Fruit fly (Drosophila melanogaster) whole organism, embryonic: ENCODE results near the gene BomBc3.

ENCODE experiments used
- Adf1 ChIP-seq: fragments of 200-800 bp; sonication (Bioruptor generic); IDR thresholded peaks from 2 replicates; pipeline ENCODE4 v1.3.6; 2022; ENCODE audit warnings: missing biosample characterization, missing genetic modification characterization
- Aef1 ChIP-seq: fragments of 200-800 bp; sonication (Bioruptor generic); IDR thresholded peaks from 3 replicates; pipeline ENCODE4 v1.3.6; 2022; ENCODE audit warnings: missing biosample characterization, missing genetic modification characterization
- Awh ChIP-seq: fragments of 200-800 bp; sonication (Bioruptor generic); IDR thresholded peaks from 2 replicates; pipeline ENCODE4, ENCODE4 v1.3.6; 2022; ENCODE audit warnings: missing biosample characterization, missing genetic modification characterization
- Blimp-1 ChIP-seq: fragments of 200-800 bp; sonication (Bioruptor generic); optimal IDR thresholded peaks from 3 replicates; lab custom pipeline; 2018; ENCODE audit warnings: missing biosample characterization, missing genetic modification characterization, mild to moderate bottlenecking, moderate library complexity, missing genetic modification reagents
- CG11085 ChIP-seq: fragments of 200-800 bp; sonication (Bioruptor generic); IDR thresholded peaks from 2 replicates; pipeline ENCODE4 v1.3.6; 2022; ENCODE audit warnings: missing biosample characterization, missing genetic modification characterization
- CG11093 ChIP-seq: fragments of 200-800 bp; sonication (Bioruptor generic); IDR thresholded peaks from 3 replicates; pipeline ENCODE4 v1.3.6; 2022; ENCODE audit warnings: missing biosample characterization, missing genetic modification characterization
- CG11398 ChIP-seq: fragments of 200-800 bp; sonication (Bioruptor generic); optimal IDR thresholded peaks from 2 replicates; lab custom pipeline; 2016; ENCODE audit warnings: missing biosample characterization, missing genetic modification characterization
- CG11504 ChIP-seq: fragments of 200-800 bp; sonication (Bioruptor generic); optimal IDR thresholded peaks from 3 replicates; lab custom pipeline; 2019; ENCODE audit warnings: missing biosample characterization, mild to moderate bottlenecking, missing genetic modification characterization, moderate library complexity
- CG11560 ChIP-seq: fragments of 200-800 bp; sonication (Bioruptor generic); IDR thresholded peaks from 3 replicates; pipeline ENCODE4 v1.3.6; 2022; ENCODE audit warnings: missing biosample characterization, missing genetic modification characterization
- CG12104 ChIP-seq: fragments of 200-800 bp; sonication (Bioruptor generic); optimal IDR thresholded peaks from 3 replicates; lab custom pipeline; 2016; ENCODE audit warnings: missing biosample characterization, missing genetic modification characterization
- CG12155 ChIP-seq: fragments of 200-800 bp; sonication (Bioruptor generic); optimal IDR thresholded peaks from 3 replicates; lab custom pipeline; 2016; ENCODE audit warnings: missing biosample characterization, missing genetic modification characterization
- CG13424 ChIP-seq: fragments of 200-800 bp; sonication (Bioruptor generic); optimal IDR thresholded peaks from 2 replicates; lab custom pipeline; 2019; ENCODE audit warnings: missing biosample characterization, mild to moderate bottlenecking, missing genetic modification characterization, moderate library complexity
- CG14710 ChIP-seq: fragments of 200-800 bp; sonication (Bioruptor generic); optimal IDR thresholded peaks from 3 replicates; lab custom pipeline; 2019; ENCODE audit warnings: missing biosample characterization, mild to moderate bottlenecking, missing genetic modification characterization, moderate library complexity
- CG15269 ChIP-seq: fragments of 200-800 bp; sonication (Bioruptor generic); optimal IDR thresholded peaks from 2 replicates; lab custom pipeline; 2018; ENCODE audit warnings: missing biosample characterization, mild to moderate bottlenecking, missing genetic modification characterization, moderate library complexity
- CG15479 ChIP-seq: fragments of 200-800 bp; sonication (Bioruptor generic); optimal IDR thresholded peaks from 3 replicates; lab custom pipeline; 2019; ENCODE audit warnings: missing biosample characterization, mild to moderate bottlenecking, missing genetic modification characterization, moderate library complexity
- CG16813 ChIP-seq: fragments of 200-800 bp; sonication (Bioruptor generic); IDR thresholded peaks from 3 replicates; pipeline ENCODE4 v1.3.6; 2022; ENCODE audit warnings: missing biosample characterization, missing genetic modification characterization; ENCODE audit not compliant: partially characterized antibody
- CG1792 ChIP-seq: fragments of 200-800 bp; sonication (Bioruptor generic); optimal IDR thresholded peaks from 2 replicates; lab custom pipeline; 2016; ENCODE audit warnings: missing biosample characterization, missing genetic modification characterization
- CG32772 ChIP-seq: fragments of 200-800 bp; sonication (Bioruptor generic); IDR thresholded peaks from 2 replicates; pipeline ENCODE4 v1.3.6; 2022; ENCODE audit warnings: missing biosample characterization, missing genetic modification characterization
- CG34224 ChIP-seq: fragments of 200-800 bp; sonication (Bioruptor generic); IDR thresholded peaks from 3 replicates; pipeline ENCODE4 v1.3.6; 2022; ENCODE audit warnings: missing biosample characterization, missing genetic modification characterization; ENCODE audit not compliant: partially characterized antibody
- CG6689 ChIP-seq: fragments of 200-800 bp; sonication (Bioruptor generic); IDR thresholded peaks from 2 replicates; pipeline ENCODE4 v1.3.6; 2022; ENCODE audit warnings: missing biosample characterization, missing genetic modification characterization
- CG7372 ChIP-seq: fragments of 200-800 bp; sonication (Bioruptor generic); IDR thresholded peaks from 2 replicates; pipeline ENCODE4 v1.3.6; 2022; ENCODE audit warnings: missing biosample characterization, missing genetic modification characterization
- CG8359 ChIP-seq: fragments of 200-800 bp; sonication (Bioruptor generic); optimal IDR thresholded peaks from 2 replicates; lab custom pipeline; 2017; ENCODE audit warnings: missing biosample characterization, mild to moderate bottlenecking, missing genetic modification characterization, borderline replicate concordance
- CkIIα-i1 ChIP-seq: fragments of 200-800 bp; sonication (Bioruptor generic); IDR thresholded peaks from 2 replicates; pipeline ENCODE4 v1.3.6; 2022; ENCODE audit warnings: missing biosample characterization, missing genetic modification characterization
- CoRest ChIP-seq: fragments of 200-800 bp; sonication (Bioruptor generic); optimal IDR thresholded peaks from 3 replicates; lab custom pipeline; 2018; ENCODE audit warnings: missing biosample characterization, mild to moderate bottlenecking, missing genetic modification characterization, moderate library complexity
- Deaf1 ChIP-seq: fragments of 200-800 bp; optimal IDR thresholded peaks from 3 replicates; lab custom pipeline; 2019; ENCODE audit warnings: missing biosample characterization, mild to moderate bottlenecking, missing genetic modification characterization, moderate library complexity
- Dek ChIP-seq: fragments of 200-800 bp; sonication (Bioruptor generic); optimal IDR thresholded peaks from 3 replicates; lab custom pipeline; 2019; ENCODE audit warnings: missing biosample characterization, mild to moderate bottlenecking, missing genetic modification characterization, moderate library complexity
- Dfd ChIP-seq, 2 experiments: fragments of >200 bp; optimal IDR thresholded peaks; 2 replicates each; lab custom pipeline; 2017; ENCODE audit warnings: missing biosample characterization in 2 of 2, missing genetic modification characterization in 2 of 2
- Eip74EF ChIP-seq, 2 experiments: fragments of 200-800 bp in 1 of 2; fragments of >200 bp in 1 of 2; sonication (Bioruptor generic) in 1 of 2; optimal IDR thresholded peaks; 2 replicates each; lab custom pipeline; 2017 to 2019; ENCODE audit warnings: missing biosample characterization in 2 of 2, missing genetic modification characterization in 2 of 2, mild to moderate bottlenecking in 1 of 2, moderate library complexity in 1 of 2
- HLH54F ChIP-seq: fragments of 200-800 bp; sonication (Bioruptor generic); optimal IDR thresholded peaks from 3 replicates; lab custom pipeline; 2016; ENCODE audit warnings: missing biosample characterization, missing genetic modification characterization
- Hr51 ChIP-seq, 2 experiments: fragments of 200-800 bp; sonication (Bioruptor generic); optimal IDR thresholded peaks; 2 replicates in 1 of 2; 3 replicates in 1 of 2; lab custom pipeline; 2016 to 2018; ENCODE audit warnings: missing biosample characterization in 2 of 2, missing genetic modification characterization in 2 of 2, mild to moderate bottlenecking in 1 of 2, moderate library complexity in 1 of 2
- Lpt ChIP-seq: fragments of >200 bp; optimal IDR thresholded peaks from 2 replicates; lab custom pipeline; 2018; ENCODE audit warnings: missing biosample characterization, missing genetic modification characterization
- Mrtf ChIP-seq: fragments of 200-800 bp; sonication (Bioruptor generic); IDR thresholded peaks from 3 replicates; pipeline ENCODE4 v1.3.6; 2022; ENCODE audit warnings: missing biosample characterization, missing genetic modification characterization
- NC2β ChIP-seq: fragments of 200-800 bp; sonication (Bioruptor generic); optimal IDR thresholded peaks from 2 replicates; lab custom pipeline; 2016; ENCODE audit warnings: missing biosample characterization, missing genetic modification characterization
- NFAT ChIP-seq: fragments of 200-800 bp; sonication (Bioruptor generic); IDR thresholded peaks from 2 replicates; pipeline ENCODE4 v1.3.6; 2022; ENCODE audit warnings: missing biosample characterization, missing genetic modification characterization
- Nf-YB ChIP-seq: fragments of 200-800 bp; sonication (Bioruptor generic); optimal IDR thresholded peaks from 3 replicates; lab custom pipeline; 2019; ENCODE audit warnings: missing biosample characterization, mild to moderate bottlenecking, missing genetic modification characterization, moderate library complexity
- Rfx ChIP-seq: fragments of 200-800 bp; sonication (Bioruptor generic); IDR thresholded peaks from 2 replicates; pipeline ENCODE4 v1.3.6; 2022; ENCODE audit warnings: missing biosample characterization, missing genetic modification characterization
- Side ChIP-seq: fragments of 200-800 bp; sonication (Bioruptor generic); optimal IDR thresholded peaks from 2 replicates; lab custom pipeline; 2016; ENCODE audit warnings: missing biosample characterization, missing genetic modification characterization
- Tbp ChIP-seq: fragments of >200 bp; optimal IDR thresholded peaks from 2 replicates; lab custom pipeline; 2018; ENCODE audit warnings: missing biosample characterization, missing genetic modification characterization
- Usf ChIP-seq: fragments of 200-800 bp; sonication (Bioruptor generic); optimal IDR thresholded peaks from 2 replicates; lab custom pipeline; 2017; ENCODE audit warnings: missing genotype, missing biosample characterization, missing genetic modification characterization
- ap ChIP-seq: fragments of 200-800 bp; sonication (Bioruptor generic); IDR thresholded peaks from 2 replicates; pipeline ENCODE4 v1.3.6; 2022; ENCODE audit warnings: missing biosample characterization, missing genetic modification characterization
- bbx ChIP-seq: fragments of 200-800 bp; sonication (Bioruptor generic); IDR thresholded peaks from 2 replicates; pipeline ENCODE4 v1.3.6; 2022; ENCODE audit warnings: missing biosample characterization, missing genetic modification characterization; ENCODE audit not compliant: partially characterized antibody
- cas ChIP-seq: fragments of 200-800 bp; sonication (Bioruptor generic); IDR thresholded peaks from 2 replicates; pipeline ENCODE4 v1.3.6; 2022; ENCODE audit warnings: missing biosample characterization, missing genetic modification characterization
- dmrt99B ChIP-seq: fragments of 200-800 bp; sonication (Bioruptor generic); optimal IDR thresholded peaks from 2 replicates; lab custom pipeline; 2018; ENCODE audit warnings: missing biosample characterization, mild to moderate bottlenecking, missing genetic modification characterization, moderate library complexity
- gem ChIP-seq: fragments of 200-800 bp; sonication (Bioruptor generic); optimal IDR thresholded peaks from 2 replicates; lab custom pipeline; 2019; ENCODE audit warnings: missing biosample characterization, mild to moderate bottlenecking, missing genetic modification characterization, moderate library complexity
- grn ChIP-seq: fragments of 200-800 bp; sonication (Bioruptor generic); optimal IDR thresholded peaks from 3 replicates; lab custom pipeline; 2017; ENCODE audit warnings: missing biosample characterization, missing genetic modification characterization
- inv ChIP-seq: fragments of 200-800 bp; sonication (Bioruptor generic); IDR thresholded peaks from 2 replicates; pipeline ENCODE4 v1.3.6; 2022; ENCODE audit warnings: missing biosample characterization, missing genetic modification characterization; ENCODE audit not compliant: partially characterized antibody
- mld ChIP-seq: fragments of 200-800 bp; sonication (Bioruptor generic); IDR thresholded peaks from 3 replicates; pipeline ENCODE4 v1.3.6; 2022; ENCODE audit warnings: missing biosample characterization, missing genetic modification characterization; ENCODE audit not compliant: partially characterized antibody
- salm ChIP-seq: fragments of 200-800 bp; sonication (Bioruptor generic); optimal IDR thresholded peaks from 2 replicates; lab custom pipeline; 2018; ENCODE audit warnings: missing biosample characterization, mild to moderate bottlenecking, missing genetic modification characterization
- seq ChIP-seq: fragments of 200-800 bp; sonication (Bioruptor generic); IDR thresholded peaks from 2 replicates; pipeline ENCODE4 v1.3.6; 2022; ENCODE audit warnings: missing biosample characterization, missing genetic modification characterization
- so ChIP-seq: fragments of 200-800 bp; sonication (Bioruptor generic); IDR thresholded peaks from 3 replicates; pipeline ENCODE4 v1.3.6; 2022; ENCODE audit warnings: missing biosample characterization, missing genetic modification characterization
- tx ChIP-seq: fragments of 200-800 bp; sonication (Bioruptor generic); optimal IDR thresholded peaks from 2 replicates; lab custom pipeline; 2016; ENCODE audit warnings: missing biosample characterization, missing genetic modification characterization
- wdn ChIP-seq: fragments of 200-800 bp; sonication (Bioruptor generic); IDR thresholded peaks from 2 replicates; pipeline ENCODE4 v1.3.6; 2022; ENCODE audit warnings: missing biosample characterization, missing genetic modification characterization

Gene BomBc3

DNA sequence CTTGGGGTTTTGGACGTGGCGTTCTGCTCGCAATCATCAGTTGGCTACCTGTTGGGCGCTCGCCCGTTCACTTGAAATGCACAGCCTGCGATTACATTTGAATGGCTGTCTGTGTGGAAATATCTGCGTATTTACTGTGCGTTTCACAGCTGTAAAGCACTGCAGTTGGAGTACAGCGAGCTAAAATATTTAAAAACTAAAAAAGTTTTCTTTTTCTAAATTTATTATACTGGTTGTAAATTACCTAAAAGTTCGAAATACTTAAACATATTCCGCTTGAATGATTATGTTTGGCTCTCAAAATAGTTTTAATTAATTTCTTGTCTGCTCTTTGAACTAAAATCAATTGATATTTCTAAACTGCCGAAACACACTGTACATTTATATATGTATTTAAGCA lies 40.6 kb upstream of the BomBc3 start (continued):
- TF ChIP-seq ap (GFP tag; lab: Robert Waterston, UW) = 0 out of 2 replicates have a peak, but pooled peaks have one; percentile 4
- 0 out of 2 replicates have a peak, but pooled peaks have one; percentile 6 for TF ChIP-seq CG6689 (GFP tag; lab: Robert Waterston, UW)
- no peak for TF ChIP-seq so (GFP tag; lab: Robert Waterston, UW)
- no peak for TF ChIP-seq Mrtf (GFP tag; lab: Robert Waterston, UW)
- no peak for TF ChIP-seq CG8359 (GFP tag; lab: Kevin White, UChicago)
- TF ChIP-seq Aef1 (GFP tag; lab: Robert Waterston, UW) = no peak
- no peak for TF ChIP-seq inv (GFP tag; lab: Robert Waterston, UW)
- TF ChIP-seq dmrt99B (tag; lab: Kevin White, UChicago) = peak; percentile 32
- TF ChIP-seq mld (GFP tag; lab: Robert Waterston, UW) = no peak
- no peak for TF ChIP-seq CG32772
- no peak for TF ChIP-seq Nf-YB (GFP tag; lab: Kevin White, UChicago)
- no peak for TF ChIP-seq CG15479 (GFP tag; lab: Kevin White, UChicago)
- no peak for TF ChIP-seq salm (tag; lab: Kevin White, UChicago)
- peak; percentile 25 for TF ChIP-seq CG15269
- TF ChIP-seq bbx = no peak
- no peak for TF ChIP-seq CG11398
- no peak for TF ChIP-seq Deaf1 (tag; lab: Kevin White, UChicago)
- TF ChIP-seq Side (GFP tag; lab: Kevin White, UChicago) = no peak
- TF ChIP-seq CG11093 (GFP tag; lab: Robert Waterston, UW) = no peak
- no peak for TF ChIP-seq seq
- TF ChIP-seq CG14710 = no peak
- TF ChIP-seq CG12104 = no peak
- no peak for TF ChIP-seq CG12155 (GFP tag; lab: Kevin White, UChicago)
- no peak for TF ChIP-seq Blimp-1 (GFP tag; lab: Kevin White, UChicago)
- no peak for TF ChIP-seq Eip74EF (GFP tag; optimal IDR thresholded peaks at IDR 0.05; lab: Kevin White, UChicago)
- TF ChIP-seq CG13424 = no peak
- TF ChIP-seq Dfd (GFP tag; optimal IDR thresholded peaks at IDR 0.05; lab: Kevin White, UChicago) = no peak
- no peak for TF ChIP-seq Awh
- no peak for TF ChIP-seq CkIIα-i1 (GFP tag; lab: Robert Waterston, UW)
- TF ChIP-seq CoRest (tag; lab: Kevin White, UChicago) = peak; percentile 6
- no peak for TF ChIP-seq tx
- no peak for TF ChIP-seq wdn (GFP tag; lab: Robert Waterston, UW)
- no peak for TF ChIP-seq Usf (GFP tag; lab: Kevin White, UChicago)
- TF ChIP-seq gem (tag; lab: Kevin White, UChicago) = peak; percentile 27
- no peak for TF ChIP-seq Adf1 (GFP tag; lab: Robert Waterston, UW)
- peak; percentile 32 for TF ChIP-seq CG11504 (tag; lab: Kevin White, UChicago)
- TF ChIP-seq CG11560 (tag; lab: Robert Waterston, UW) = no peak
- TF ChIP-seq HLH54F = no peak
- no peak for TF ChIP-seq grn (GFP tag; lab: Kevin White, UChicago)
- no peak for TF ChIP-seq CG16813 (GFP tag; lab: Robert Waterston, UW)
- TF ChIP-seq NFAT (GFP tag; lab: Robert Waterston, UW) = no peak
- TF ChIP-seq CG7372 (GFP tag; lab: Robert Waterston, UW) = no peak
- TF ChIP-seq CG34224 (GFP tag; lab: Robert Waterston, UW) = no peak
- no peak for TF ChIP-seq Lpt
- TF ChIP-seq CG1792 (GFP tag; lab: Kevin White, UChicago) = no peak
- TF ChIP-seq Tbp = no peak
- no peak for TF ChIP-seq Rfx
- TF ChIP-seq CG11085 = no peak
- TF ChIP-seq Dek = no peak
- TF ChIP-seq NC2β (GFP tag; lab: Kevin White, UChicago) = no peak
- no peak for TF ChIP-seq cas (GFP tag; lab: Robert Waterston, UW)
- peak in 1 of 2 experiments; percentile 22 for TF ChIP-seq Hr51 (GFP tag; optimal IDR thresholded peaks at IDR 0.05; lab: Kevin White, UChicago)
